Fruit fly (Drosophila melanogaster) whole organism, embryonic: ENCODE results near the gene Lcp65Aa.
A peak's percentile ranks its signal among the peaks of the same experiment; 100 is the strongest.

Experiments
- Blimp-1 ChIP-seq: fragments of 200-800 bp; sonication (Bioruptor generic); optimal IDR thresholded peaks from 3 replicates; lab custom pipeline; 2018; ENCODE audit warnings: missing biosample characterization, missing genetic modification characterization, mild to moderate bottlenecking, moderate library complexity, missing genetic modification reagents
- CG10267 ChIP-seq: fragments of 200-800 bp; sonication (Bioruptor generic); optimal IDR thresholded peaks from 2 replicates; lab custom pipeline; 2018; ENCODE audit warnings: missing biosample characterization, mild to moderate bottlenecking, missing genetic modification characterization, moderate library complexity
- CG10979 ChIP-seq: fragments of 200-800 bp; sonication (Bioruptor generic); optimal IDR thresholded peaks from 2 replicates; lab custom pipeline; 2018; ENCODE audit warnings: missing biosample characterization, mild to moderate bottlenecking, missing genetic modification characterization, moderate library complexity
- CG11247 ChIP-seq: fragments of 200-800 bp; sonication (Bioruptor generic); IDR thresholded peaks from 2 replicates; pipeline ENCODE4 v1.3.6; 2022; ENCODE audit warnings: missing biosample characterization, missing genetic modification characterization
- CG11695 ChIP-seq: fragments of 200-800 bp; sonication (Bioruptor generic); IDR thresholded peaks from 3 replicates; pipeline ENCODE4 v1.3.6; 2022; ENCODE audit warnings: missing biosample characterization, missing genetic modification characterization
- CG12942 ChIP-seq: fragments of 200-800 bp; sonication (Bioruptor generic); optimal IDR thresholded peaks from 3 replicates; lab custom pipeline; 2016; ENCODE audit warnings: missing biosample characterization, missing genetic modification characterization
- CG13296 ChIP-seq: fragments of 200-800 bp; sonication (Bioruptor generic); optimal IDR thresholded peaks from 3 replicates; lab custom pipeline; 2018; ENCODE audit warnings: missing biosample characterization, mild to moderate bottlenecking, missing genetic modification characterization
- CG17359 ChIP-seq: fragments of 200-800 bp; sonication (Bioruptor generic); optimal IDR thresholded peaks from 3 replicates; lab custom pipeline; 2018; ENCODE audit warnings: missing biosample characterization, mild to moderate bottlenecking, missing genetic modification characterization, moderate library complexity
- CG17361 ChIP-seq: fragments of 200-800 bp; sonication (Bioruptor generic); IDR thresholded peaks from 3 replicates; pipeline ENCODE4 v1.3.6; 2022; ENCODE audit warnings: missing biosample characterization, missing genetic modification characterization
- CG18011 ChIP-seq: fragments of 200-800 bp; sonication (Bioruptor generic); optimal IDR thresholded peaks from 2 replicates; lab custom pipeline; 2017; ENCODE audit warnings: missing biosample characterization, missing genetic modification characterization, mild to moderate bottlenecking, moderate library complexity, missing genotype
- CG18599 ChIP-seq: fragments of 200-800 bp; sonication (Bioruptor generic); optimal IDR thresholded peaks from 3 replicates; lab custom pipeline; 2017; ENCODE audit warnings: missing biosample characterization, missing genetic modification characterization, mild to moderate bottlenecking, moderate library complexity, missing genetic modification reagents
- CG30403 ChIP-seq: fragments of 200-800 bp; sonication (Bioruptor generic); optimal IDR thresholded peaks from 3 replicates; lab custom pipeline; 2016; ENCODE audit warnings: missing biosample characterization, missing genetic modification characterization
- CG31224 ChIP-seq: fragments of 200-800 bp; sonication (Bioruptor generic); IDR thresholded peaks from 2 replicates; pipeline ENCODE4 v1.3.6; 2022; ENCODE audit warnings: missing biosample characterization, missing genetic modification characterization
- CG33213 ChIP-seq: fragments of 200-800 bp; sonication (Bioruptor generic); optimal IDR thresholded peaks from 3 replicates; lab custom pipeline; 2016; ENCODE audit warnings: missing biosample characterization, missing genetic modification characterization
- CG4707 ChIP-seq: fragments of 200-800 bp; sonication (Bioruptor generic); optimal IDR thresholded peaks from 2 replicates; lab custom pipeline; 2018; ENCODE audit warnings: missing biosample characterization, mild to moderate bottlenecking, missing genetic modification characterization, moderate library complexity
- CG6254 ChIP-seq: fragments of 200-800 bp; sonication (Bioruptor generic); optimal IDR thresholded peaks from 3 replicates; lab custom pipeline; 2017; ENCODE audit warnings: mild to moderate bottlenecking, missing biosample characterization, missing genetic modification reagents, missing genetic modification characterization
- CG6813 ChIP-seq: fragments of 200-800 bp; sonication (Bioruptor generic); optimal IDR thresholded peaks from 2 replicates; lab custom pipeline; 2017; ENCODE audit warnings: missing biosample characterization, missing genetic modification characterization, mild to moderate bottlenecking, moderate library complexity, missing genetic modification reagents
- CG7928 ChIP-seq: fragments of 200-800 bp; sonication (Bioruptor generic); optimal IDR thresholded peaks from 2 replicates; lab custom pipeline; 2017; ENCODE audit warnings: missing biosample characterization, mild to moderate bottlenecking, missing genetic modification characterization
- CG8290 ChIP-seq, 3 experiments: fragments of 200-800 bp; sonication (Bioruptor generic); optimal IDR thresholded peaks; 2 replicates each; lab custom pipeline; 2016 to 2019; ENCODE audit warnings: missing biosample characterization in 3 of 3, missing genetic modification characterization in 3 of 3, mild to moderate bottlenecking in 2 of 3, moderate library complexity in 1 of 3
- CG8388 ChIP-seq: fragments of 200-800 bp; sonication (Bioruptor generic); optimal IDR thresholded peaks from 2 replicates; lab custom pipeline; 2019; ENCODE audit warnings: missing biosample characterization, mild to moderate bottlenecking, missing genetic modification characterization, moderate library complexity
- CG8924 ChIP-seq: fragments of 200-800 bp; optimal IDR thresholded peaks from 3 replicates; lab custom pipeline; 2019; ENCODE audit warnings: missing biosample characterization, mild to moderate bottlenecking, missing genetic modification characterization, moderate library complexity
- E2f2 ChIP-seq: fragments of 200-800 bp; sonication (Bioruptor generic); IDR thresholded peaks from 2 replicates; pipeline ENCODE4 v1.3.6; 2022; ENCODE audit warnings: missing biosample characterization, missing genetic modification characterization
- Ets65A ChIP-seq: fragments of 200-800 bp; sonication (Bioruptor generic); peaks from one replicate; lab custom pipeline; 2016; ENCODE audit warnings: missing biosample characterization, missing genetic modification characterization
- Ets97D ChIP-seq: fragments of 200-800 bp; sonication (Bioruptor generic); optimal IDR thresholded peaks from 3 replicates; lab custom pipeline; 2016; ENCODE audit warnings: missing biosample characterization, missing genetic modification characterization
- Fer1 ChIP-seq: fragments of 200-800 bp; sonication (Bioruptor generic); optimal IDR thresholded peaks from 2 replicates; lab custom pipeline; 2017; ENCODE audit warnings: missing biosample characterization, mild to moderate bottlenecking, missing genetic modification characterization
- Fer2 ChIP-seq: fragments of 200-800 bp; sonication (Bioruptor generic); optimal IDR thresholded peaks from 2 replicates; lab custom pipeline; 2018; ENCODE audit warnings: missing biosample characterization, mild to moderate bottlenecking, missing genetic modification characterization, moderate library complexity
- Gsc ChIP-seq: fragments of 200-800 bp; sonication (Bioruptor generic); IDR thresholded peaks from 2 replicates; pipeline ENCODE4 v1.3.6; 2022; ENCODE audit warnings: missing biosample characterization, missing genetic modification characterization
- HmgD ChIP-seq: fragments of 200-800 bp; sonication (Bioruptor generic); optimal IDR thresholded peaks from 3 replicates; lab custom pipeline; 2016; ENCODE audit warnings: missing biosample characterization, missing genetic modification characterization
- Lhr ChIP-seq: fragments of 200-800 bp; sonication (Bioruptor generic); optimal IDR thresholded peaks from 3 replicates; lab custom pipeline; 2017; ENCODE audit warnings: mild to moderate bottlenecking, missing biosample characterization, missing genetic modification reagents, missing genetic modification characterization
- NC2β ChIP-seq: fragments of 200-800 bp; sonication (Bioruptor generic); optimal IDR thresholded peaks from 2 replicates; lab custom pipeline; 2016; ENCODE audit warnings: missing biosample characterization, missing genetic modification characterization
- Rfx ChIP-seq: fragments of 200-800 bp; sonication (Bioruptor generic); IDR thresholded peaks from 2 replicates; pipeline ENCODE4 v1.3.6; 2022; ENCODE audit warnings: missing biosample characterization, missing genetic modification characterization
- Ssrp ChIP-seq: fragments of 200-800 bp; sonication (Bioruptor generic); optimal IDR thresholded peaks from 2 replicates; lab custom pipeline; 2018; ENCODE audit warnings: missing biosample characterization, mild to moderate bottlenecking, missing genetic modification characterization, moderate library complexity
- Trl ChIP-seq, 3 experiments: fragments of >200 bp in 2 of 3; fragments of 200-800 bp in 1 of 3; sonication (Bioruptor generic) in 1 of 3; optimal IDR thresholded peaks; 2 replicates in 1 of 3; 3 replicates in 2 of 3; lab custom pipeline; 2016 to 2017; ENCODE audit warnings: missing biosample characterization in 1 of 3, missing genetic modification characterization in 1 of 3
- ara ChIP-seq: fragments of 200-800 bp; sonication (Bioruptor generic); IDR thresholded peaks from 2 replicates; pipeline ENCODE4 v1.3.6; 2022; ENCODE audit warnings: missing biosample characterization, missing genetic modification characterization
- bsh ChIP-seq, 2 experiments: fragments of 200-800 bp; sonication (Bioruptor generic); optimal IDR thresholded peaks; 2 replicates each; lab custom pipeline; 2017 to 2018; ENCODE audit warnings: mild to moderate bottlenecking in 2 of 2, missing biosample characterization in 2 of 2, missing genetic modification characterization in 2 of 2, moderate library complexity in 1 of 2
- da ChIP-seq: fragments of 200-800 bp; sonication (Bioruptor generic); optimal IDR thresholded peaks from 2 replicates; lab custom pipeline; 2016; ENCODE audit warnings: missing biosample characterization, missing genetic modification characterization
- dati ChIP-seq: fragments of 200-800 bp; sonication (Bioruptor generic); IDR thresholded peaks from 2 replicates; pipeline ENCODE4 v1.3.6; 2022; ENCODE audit warnings: missing biosample characterization, missing genetic modification characterization
- jumu ChIP-seq: fragments of 200-800 bp; sonication (Bioruptor generic); optimal IDR thresholded peaks from 3 replicates; lab custom pipeline; 2016; ENCODE audit warnings: missing biosample characterization, missing genetic modification characterization
- kni ChIP-seq: fragments of 200-800 bp; sonication (Bioruptor generic); optimal IDR thresholded peaks from 3 replicates; lab custom pipeline; 2017; ENCODE audit warnings: mild to moderate bottlenecking, missing biosample characterization, missing genetic modification reagents, missing genetic modification characterization
- lab ChIP-seq: fragments of 200-800 bp; sonication (Bioruptor generic); optimal IDR thresholded peaks from 3 replicates; lab custom pipeline; 2017; ENCODE audit warnings: missing biosample characterization, missing genetic modification characterization, mild to moderate bottlenecking, moderate library complexity, missing genetic modification reagents
- lov ChIP-seq, 2 experiments: fragments of 200-800 bp in 1 of 2; fragments of >200 bp in 1 of 2; sonication (Bioruptor generic) in 1 of 2; IDR thresholded peaks in 1 of 2; optimal IDR thresholded peaks in 1 of 2; 2 replicates in 1 of 2; 3 replicates in 1 of 2; pipeline versions ENCODE4 v1.3.6 to Lab custom; 2017 to 2022; ENCODE audit warnings: missing biosample characterization in 1 of 2, missing genetic modification characterization in 1 of 2
- maf-S ChIP-seq: fragments of 200-800 bp; sonication (Bioruptor generic); optimal IDR thresholded peaks from 2 replicates; lab custom pipeline; 2016; ENCODE audit warnings: missing biosample characterization, missing genetic modification characterization
- mld ChIP-seq: fragments of 200-800 bp; sonication (Bioruptor generic); IDR thresholded peaks from 3 replicates; pipeline ENCODE4 v1.3.6; 2022; ENCODE audit warnings: missing biosample characterization, missing genetic modification characterization; ENCODE audit not compliant: partially characterized antibody
- pb ChIP-seq: fragments of 200-800 bp; sonication (Bioruptor generic); optimal IDR thresholded peaks from 3 replicates; lab custom pipeline; 2016; ENCODE audit warnings: missing biosample characterization, missing genetic modification characterization
- row ChIP-seq: fragments of 200-800 bp; sonication (Bioruptor generic); IDR thresholded peaks from 3 replicates; pipeline ENCODE4 v1.3.6; 2022; ENCODE audit warnings: missing biosample characterization, missing genetic modification characterization
- so ChIP-seq: fragments of 200-800 bp; sonication (Bioruptor generic); IDR thresholded peaks from 3 replicates; pipeline ENCODE4 v1.3.6; 2022; ENCODE audit warnings: missing biosample characterization, missing genetic modification characterization
- sug ChIP-seq: fragments of 200-800 bp; optimal IDR thresholded peaks from 2 replicates; lab custom pipeline; 2019; ENCODE audit warnings: missing biosample characterization, mild to moderate bottlenecking, missing genetic modification characterization, moderate library complexity
- wor ChIP-seq: fragments of 200-800 bp; sonication (Bioruptor generic); IDR thresholded peaks from 2 replicates; pipeline ENCODE4 v1.3.6; 2022; ENCODE audit warnings: missing biosample characterization, missing genetic modification characterization

Gene Lcp65Aa

dm6 chr3L:6157327-6158032 is 6.4 kb downstream of the Lcp65Aa start, which contains the start of gene CG13297 (continued):
- TF ChIP-seq Ssrp (tag; lab: Kevin White, UChicago) (peak; percentile 68), CG17361 (GFP tag; lab: Robert Waterston, UW) (peak; percentile 73), E2f2 (0 out of 2 replicates have a peak, but pooled peaks have one; percentile 10), CG10267 (peak; percentile 50), lov (optimal IDR thresholded peaks at IDR 0.05; lab: Kevin White, UChicago) (no peak), lov (GFP tag; IDR thresholded peaks at IDR 0.05; lab: Robert Waterston, UW) (no peak), maf-S (GFP tag; lab: Kevin White, UChicago) (no peak), row (peak; percentile 70), CG17359 (peak; percentile 68), sug (no peak), CG11247 (GFP tag; lab: Robert Waterston, UW) (no peak), Rfx (GFP tag; lab: Robert Waterston, UW) (0 out of 2 replicates have a peak, but pooled peaks have one; percentile 22), CG8290 (GFP tag; optimal IDR thresholded peaks at IDR 0.05; lab: Kevin White, UChicago) (no peak), CG8290 (tag; optimal IDR thresholded peaks at IDR 0.05; lab: Kevin White, UChicago) (no peak), Fer1 (peak; percentile 38), CG6254 (GFP tag; lab: Kevin White, UChicago) (peak; percentile 12), bsh (GFP tag; optimal IDR thresholded peaks at IDR 0.05; lab: Kevin White, UChicago) (no peak), dati (GFP tag; lab: Robert Waterston, UW) (no peak), CG18599 (peak; percentile 37), CG6813 (GFP tag; lab: Kevin White, UChicago) (peak; percentile 17), HmgD (GFP tag; lab: Kevin White, UChicago) (no peak), CG13296 (peak; percentile 85), lab (GFP tag; lab: Kevin White, UChicago) (peak; percentile 26), Lhr (GFP tag; lab: Kevin White, UChicago) (no peak), CG31224 (no peak), CG11695 (GFP tag; lab: Robert Waterston, UW) (peak; percentile 76), pb (GFP tag; lab: Kevin White, UChicago) (no peak), kni (GFP tag; lab: Kevin White, UChicago) (no peak), CG33213 (GFP tag; lab: Kevin White, UChicago) (no peak), CG18011 (no peak), CG12942 (GFP tag; lab: Kevin White, UChicago) (no peak), ara (GFP tag; lab: Robert Waterston, UW) (no peak), CG4707 (GFP tag; lab: Kevin White, UChicago) (no peak), jumu (GFP tag; lab: Kevin White, UChicago) (no peak), NC2β (GFP tag; lab: Kevin White, UChicago) (no peak), Ets97D (GFP tag; lab: Kevin White, UChicago) (no peak), CG10979 (peak; percentile 56), CG8388 (peak; percentile 48), wor (GFP tag; lab: Robert Waterston, UW) (peak; percentile 58; the same call in 1 of the 2 replicates), mld (GFP tag; lab: Robert Waterston, UW) (no peak), Ets65A (GFP tag; lab: Kevin White, UChicago) (no peak), CG8924 (tag; lab: Kevin White, UChicago) (peak; percentile 66), Blimp-1 (GFP tag; lab: Kevin White, UChicago) (peak; percentile 54), Gsc (GFP tag; lab: Robert Waterston, UW) (no peak), da (GFP tag; lab: Kevin White, UChicago) (no peak), CG30403 (peak; percentile 56), Trl (optimal IDR thresholded peaks at IDR 0.05; lab: Kevin White, UChicago) (no peak), Trl (GFP tag; optimal IDR thresholded peaks at IDR 0.05; lab: Kevin White, UChicago) (no peak), so (no peak), CG7928 (no peak), Fer2 (tag; lab: Kevin White, UChicago) (no peak)
